Worm (Caenorhabditis elegans) whole organism, early embryonic: Measurements from ENCODE around the gene pax-1.

Source experiments
- B0310.2 ChIP-seq: sonication (generic microtip); optimal IDR thresholded peaks from 2 replicates; lab custom pipeline; 2016; ENCODE audit warnings: mild to moderate bottlenecking, missing genetic modification characterization, missing compliant biosample characterization
- F13C5.2 ChIP-seq: sonication (generic microtip); optimal IDR thresholded peaks from 2 replicates; lab custom pipeline; 2017; ENCODE audit warnings: mild to moderate bottlenecking, missing genetic modification characterization, inconsistent platforms, missing compliant biosample characterization
- aly-1 ChIP-seq: sonication (generic microtip); optimal IDR thresholded peaks from 2 replicates; lab custom pipeline; 2016; ENCODE audit warnings: missing genetic modification characterization, missing compliant biosample characterization
- ama-1 ChIP-seq: fragments of 150-350 bp; optimal IDR thresholded peaks from 2 replicates; lab custom pipeline; 2014
- ceh-13 ChIP-seq: fragments of 200-800 bp; sonication (Bioruptor generic); optimal IDR thresholded peaks from 2 replicates; lab custom pipeline; 2018; ENCODE audit warnings: mild to moderate bottlenecking, missing genetic modification characterization, missing compliant biosample characterization
- ceh-36 ChIP-seq: sonication (generic microtip); optimal IDR thresholded peaks from 2 replicates; lab custom pipeline; 2016; ENCODE audit warnings: missing genetic modification characterization, inconsistent platforms, missing compliant biosample characterization
- ets-7 ChIP-seq: sonication (generic microtip); optimal IDR thresholded peaks from 2 replicates; lab custom pipeline; 2016; ENCODE audit warnings: missing genotype, missing genetic modification characterization, missing compliant biosample characterization
- flt-1 ChIP-seq: fragments of 200-800 bp; sonication (Bioruptor generic); IDR thresholded peaks from 2 replicates; pipeline ENCODE4 v1.3.6; 2022; ENCODE audit warnings: missing genetic modification characterization, missing compliant biosample characterization
- hmbx-1 ChIP-seq: sonication (generic microtip); optimal IDR thresholded peaks from 2 replicates; lab custom pipeline; 2016; ENCODE audit warnings: mild to moderate bottlenecking, missing genetic modification characterization, missing compliant biosample characterization
- hmg-4 ChIP-seq: fragments of 200-800 bp; sonication (Bioruptor generic); optimal IDR thresholded peaks from 2 replicates; lab custom pipeline; 2018; ENCODE audit warnings: mild to moderate bottlenecking, missing genetic modification characterization, missing compliant biosample characterization
- hnd-1 ChIP-seq: sonication (generic microtip); optimal IDR thresholded peaks from 2 replicates; lab custom pipeline; 2016; ENCODE audit warnings: missing genetic modification characterization, missing compliant biosample characterization
- pes-1 ChIP-seq: fragments of 200-800 bp; sonication (Bioruptor generic); IDR thresholded peaks from 2 replicates; pipeline ENCODE4 v1.3.6; 2022; ENCODE audit warnings: missing genetic modification reagents, missing genetic modification characterization, missing compliant biosample characterization
- scrt-1 ChIP-seq: fragments of 200-800 bp; sonication (Bioruptor generic); IDR thresholded peaks from 2 replicates; pipeline ENCODE4 v1.3.6; 2022; ENCODE audit warnings: missing genetic modification characterization, missing compliant biosample characterization
- sea-1 ChIP-seq: fragments of 200-800 bp; sonication (Bioruptor generic); conservative IDR thresholded peaks from 2 replicates; pipeline ENCODE4 v1.3.6; 2022; ENCODE audit warnings: missing genetic modification characterization, missing compliant biosample characterization
- tbx-11 ChIP-seq: fragments of 200-800 bp; sonication (Bioruptor generic); IDR thresholded peaks from 2 replicates; pipeline ENCODE4 v1.3.6; 2022; ENCODE audit warnings: missing genetic modification characterization, missing compliant biosample characterization
- tbx-37 ChIP-seq: fragments of 200-800 bp; sonication (Bioruptor generic); conservative IDR thresholded peaks from 2 replicates; pipeline ENCODE4 v1.3.6; 2022; ENCODE audit warnings: missing genetic modification reagents, missing genetic modification characterization, missing compliant biosample characterization
- tra-4 ChIP-seq: sonication (generic microtip); optimal IDR thresholded peaks from 2 replicates; lab custom pipeline; 2017; ENCODE audit warnings: missing genetic modification characterization, missing compliant biosample characterization

Gene pax-1

DNA sequence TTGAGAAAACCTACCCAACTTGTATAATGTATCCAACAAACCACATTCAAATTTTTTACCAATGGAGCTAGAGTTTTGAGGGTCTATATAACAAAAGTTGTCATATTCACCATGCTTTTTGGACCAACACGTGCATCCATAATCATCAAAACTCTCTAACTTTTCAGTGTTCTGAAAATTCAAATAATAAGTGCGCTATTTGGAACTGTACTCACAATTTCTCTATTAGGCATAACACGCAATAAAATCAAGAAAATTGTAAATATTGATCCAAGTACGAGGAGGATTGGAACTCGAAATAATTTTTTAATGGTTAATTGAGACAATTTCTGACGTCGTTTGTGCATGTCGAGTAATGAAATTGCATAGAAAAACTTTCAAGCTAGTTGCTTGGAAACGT, 15.2 kb downstream of the pax-1 start, which contains the start of gene C16D9.3:
TSS of gene C16D9.3 (minus strand) at position 101 of the 400 bp plus-strand sequence.
- TF ChIP-seq ceh-13 (no peak), sea-1 (no peak), ets-7 (no peak), B0310.2 (tag; lab: Kevin White, UChicago) (no peak), pes-1 (GFP tag; lab: Robert Waterston, UW) (no peak), hnd-1 (no peak), flt-1 (GFP tag; lab: Robert Waterston, UW) (no peak), aly-1 (no peak), tbx-37 (GFP tag; lab: Robert Waterston, UW) (no peak), tbx-11 (GFP tag; lab: Robert Waterston, UW) (no peak), F13C5.2 (tag; lab: Kevin White, UChicago) (no peak), ceh-36 (no peak), hmg-4 (GFP tag; lab: Kevin White, UChicago) (no peak), ama-1 (no peak)

DNA sequence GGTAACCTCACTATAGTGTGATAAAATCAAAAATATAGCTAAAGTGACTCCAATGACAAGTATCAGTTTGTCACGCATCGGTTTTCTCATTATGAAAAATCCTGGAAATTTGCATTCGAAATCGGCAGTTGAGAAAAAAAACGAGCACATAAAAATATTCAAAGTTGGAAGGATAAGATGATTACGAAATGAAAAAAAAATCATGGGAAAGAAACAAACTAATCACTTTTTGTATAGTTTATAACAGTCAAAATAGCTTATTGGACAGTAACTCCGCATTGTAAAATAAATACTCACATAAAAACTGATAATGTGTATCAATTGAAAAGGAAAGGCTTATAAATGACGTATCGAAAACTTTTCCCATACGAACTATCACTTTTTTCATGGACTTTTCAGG, 18.1 kb downstream of the pax-1 start, which contains the start of gene C16D9.4:
TSS of gene C16D9.4 (minus strand) at position 101 of the 400 bp plus-strand sequence.
- TF ChIP-seq hmg-4 (GFP tag; lab: Kevin White, UChicago) (no peak), sea-1 (no peak), tra-4 (tag; lab: Kevin White, UChicago) (no peak), tbx-11 (GFP tag; lab: Robert Waterston, UW) (no peak), hmbx-1 (tag; lab: Kevin White, UChicago) (no peak), aly-1 (no peak), pes-1 (GFP tag; lab: Robert Waterston, UW) (no peak), F13C5.2 (tag; lab: Kevin White, UChicago) (no peak)

ce11 chrV:8243201-8243600, 18.5 kb downstream of the pax-1 start:
- TF ChIP-seq ceh-13: no peak
- no peak for TF ChIP-seq ama-1
- TF ChIP-seq F13C5.2 (tag; lab: Kevin White, UChicago): no peak
- no peak for TF ChIP-seq tbx-11 (GFP tag; lab: Robert Waterston, UW)
- TF ChIP-seq aly-1: no peak
- TF ChIP-seq hmg-4 (GFP tag; lab: Kevin White, UChicago): no peak

ce11 chrV:8245457-8245856, 20.7 kb downstream of the pax-1 start, which contains the start of gene C16D9.5:
Gene C16D9.5, minus strand, starts transcription at chrV:8245557.
- TF ChIP-seq ama-1 (no peak), scrt-1 (no peak), ceh-36 (no peak), flt-1 (GFP tag; lab: Robert Waterston, UW) (no peak), tra-4 (tag; lab: Kevin White, UChicago) (no peak), tbx-37 (GFP tag; lab: Robert Waterston, UW) (no peak)

DNA sequence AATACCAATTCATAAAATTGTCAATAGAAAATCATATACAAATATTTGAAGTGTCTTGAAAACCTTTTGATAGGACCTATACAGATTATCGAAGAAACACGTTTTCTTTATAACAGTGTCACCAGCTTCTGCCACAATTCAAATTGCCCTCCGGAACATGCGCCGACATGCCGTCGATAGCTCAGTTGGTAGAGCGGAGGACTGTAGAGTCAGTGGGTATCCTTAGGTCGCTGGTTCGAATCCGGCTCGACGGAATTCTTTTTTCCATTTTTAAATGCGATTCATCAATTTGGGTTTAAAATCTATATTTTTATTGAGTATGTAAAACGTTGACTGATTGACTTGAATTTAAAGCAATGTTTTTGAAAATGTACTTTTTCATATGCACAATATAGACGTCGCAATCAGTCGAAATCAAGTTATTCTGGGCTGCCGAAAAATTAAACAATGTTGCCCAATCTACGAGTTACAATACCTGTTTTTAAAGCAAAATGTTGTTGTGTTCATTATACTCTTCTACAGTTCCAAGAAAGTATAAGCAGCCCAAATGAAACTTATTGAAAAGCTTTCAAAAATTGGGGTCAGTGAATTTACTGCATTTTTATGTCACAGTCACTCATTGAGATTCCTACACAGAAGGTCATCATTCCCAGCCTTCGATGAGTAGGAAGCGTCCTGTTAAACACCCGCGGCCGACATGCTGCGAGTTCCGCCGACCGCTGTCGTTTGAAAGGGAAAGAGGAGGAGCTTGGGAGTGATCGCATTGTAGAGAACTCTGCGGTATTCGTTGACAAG, 22.8 kb downstream of the pax-1 start:
- peak; percentile 48 for TF ChIP-seq ama-1
- TF ChIP-seq flt-1 (GFP tag; lab: Robert Waterston, UW): no peak

DNA sequence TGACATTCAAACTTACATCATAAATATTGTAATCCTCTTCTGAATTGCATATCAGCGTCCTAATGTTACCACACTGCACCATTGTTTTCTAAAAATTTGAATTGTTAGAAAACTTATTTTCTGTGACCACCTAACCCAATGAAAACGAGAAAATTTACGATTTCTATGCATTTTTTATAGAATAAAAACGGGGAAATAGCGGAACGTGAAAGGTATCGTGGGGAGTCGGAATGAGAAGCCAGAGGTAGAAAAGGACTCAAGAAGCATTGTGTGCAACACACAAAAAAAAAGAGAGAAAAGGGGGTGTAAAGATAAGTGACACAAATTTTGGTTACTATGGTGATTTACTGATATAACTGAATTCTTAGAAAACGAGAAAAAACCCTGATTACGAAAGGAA, 25.5 kb downstream of the pax-1 start, which contains the start of gene C16D9.6:
TSS of gene C16D9.6 (minus strand) at position 101 of the 400 bp plus-strand sequence.
- TF ChIP-seq aly-1: no peak
- TF ChIP-seq scrt-1: no peak
- TF ChIP-seq hnd-1: no peak
- no peak for TF ChIP-seq ceh-36
- TF ChIP-seq hmg-4 (GFP tag; lab: Kevin White, UChicago): no peak
- TF ChIP-seq F13C5.2 (tag; lab: Kevin White, UChicago): no peak
- no peak for TF ChIP-seq sea-1
- no peak for TF ChIP-seq hmbx-1 (tag; lab: Kevin White, UChicago)
- no peak for TF ChIP-seq ets-7
- TF ChIP-seq flt-1 (GFP tag; lab: Robert Waterston, UW): no peak
- TF ChIP-seq B0310.2 (tag; lab: Kevin White, UChicago): no peak
- no peak for TF ChIP-seq ceh-13
- TF ChIP-seq tbx-37 (GFP tag; lab: Robert Waterston, UW): no peak

DNA sequence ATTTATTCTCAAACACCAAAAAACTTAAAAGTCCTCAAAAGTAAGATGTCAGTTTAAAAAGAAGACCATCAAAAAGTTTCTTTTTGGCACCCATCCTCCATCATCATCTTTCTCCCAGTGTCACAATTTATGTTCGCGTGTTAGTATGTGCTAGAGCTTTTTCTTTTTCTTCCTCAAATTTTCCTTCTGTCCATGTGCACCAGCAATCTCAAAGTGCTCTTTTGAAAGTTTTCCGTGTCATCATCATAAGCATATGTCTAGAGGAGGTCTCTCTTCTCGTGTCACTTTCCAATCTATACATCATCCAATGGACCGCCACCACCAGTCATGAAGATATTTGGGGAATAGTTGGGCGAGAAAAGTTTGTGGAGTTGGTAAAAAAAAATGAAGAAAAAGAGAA, 26.3 kb downstream of the pax-1 start:
- no peak for TF ChIP-seq ceh-36
- TF ChIP-seq tbx-11 (GFP tag; lab: Robert Waterston, UW): no peak
- no peak for TF ChIP-seq hmbx-1 (tag; lab: Kevin White, UChicago)
- TF ChIP-seq aly-1: no peak
- no peak for TF ChIP-seq tra-4 (tag; lab: Kevin White, UChicago)
- no peak for TF ChIP-seq flt-1 (GFP tag; lab: Robert Waterston, UW)

DNA sequence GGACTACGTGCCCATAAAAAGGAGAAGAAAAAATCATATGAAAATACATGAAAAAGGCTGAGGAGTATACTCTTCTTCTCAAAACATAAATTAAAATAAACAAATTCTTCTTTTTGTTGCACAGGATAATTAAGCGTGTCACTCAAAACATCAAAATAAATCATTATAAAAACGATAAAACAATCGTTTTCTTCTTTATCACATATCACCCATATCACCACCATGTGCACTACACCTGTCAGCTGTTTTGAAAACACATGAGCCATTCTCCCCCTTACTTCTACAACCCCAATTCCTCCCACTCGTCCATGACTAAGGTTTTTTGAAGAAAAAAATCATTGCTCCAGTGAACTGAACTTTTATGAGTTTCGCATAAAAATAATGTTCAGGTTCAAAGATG, 27.8 kb downstream of the pax-1 start:
- TF ChIP-seq scrt-1 (no peak), tra-4 (tag; lab: Kevin White, UChicago) (no peak), ceh-13 (no peak), pes-1 (GFP tag; lab: Robert Waterston, UW) (no peak)

ce11 chrV:8253946-8254345, 29.2 kb downstream of the pax-1 start:
- TF ChIP-seq B0310.2 (tag; lab: Kevin White, UChicago): no peak
- TF ChIP-seq tra-4 (tag; lab: Kevin White, UChicago): no peak
- TF ChIP-seq aly-1: no peak
- TF ChIP-seq ama-1: no peak
- TF ChIP-seq F13C5.2 (tag; lab: Kevin White, UChicago): no peak
- TF ChIP-seq hmg-4 (GFP tag; lab: Kevin White, UChicago): no peak
- TF ChIP-seq flt-1 (GFP tag; lab: Robert Waterston, UW): no peak
- no peak for TF ChIP-seq tbx-11 (GFP tag; lab: Robert Waterston, UW)
- TF ChIP-seq scrt-1: no peak
- no peak for TF ChIP-seq hmbx-1 (tag; lab: Kevin White, UChicago)
- no peak for TF ChIP-seq pes-1 (GFP tag; lab: Robert Waterston, UW)
- TF ChIP-seq ceh-13: no peak
- TF ChIP-seq hnd-1: no peak
- no peak for TF ChIP-seq tbx-37 (GFP tag; lab: Robert Waterston, UW)
- TF ChIP-seq sea-1: no peak
- no peak for TF ChIP-seq ceh-36
- TF ChIP-seq ets-7: no peak
